Fruit fly (Drosophila melanogaster) S2 (cell line): ENCODE measurements around the gene CG8509.

ENCODE experiments used
- CG8478 ChIP-seq: fragments of >200 bp; optimal IDR thresholded peaks from 2 replicates; lab custom pipeline; 2018
- CTCF ChIP-seq, 2 experiments: fragments of >200 bp; optimal IDR thresholded peaks; 2 replicates each; lab custom pipeline; 2018

- TF ChIP-seq CTCF (optimal IDR thresholded peaks at IDR 0.05; lab: Kevin White, UChicago), result no peak
- TF ChIP-seq CG8478 (lab: Kevin White, UChicago), result no peak
Measured at dm6 chrX:15809255-15809654, at the start of gene CG8509.
